Worm (Caenorhabditis elegans) whole organism, late embryonic: ENCODE data around the gene fbxa-138.
"Not testable (repeated sequence)": the region's sequence is repeated elsewhere in the genome, so short reads cannot be mapped to it uniquely, and the experiment has no call there.

Source experiments
- F13H6.1 ChIP-seq: sonication (generic microtip); optimal IDR thresholded peaks from 2 replicates; lab custom pipeline; 2016; ENCODE audit warnings: missing genetic modification characterization, missing compliant biosample characterization
- K02D7.2 ChIP-seq: sonication (generic microtip); optimal IDR thresholded peaks from 2 replicates; lab custom pipeline; 2017; ENCODE audit warnings: mild to moderate bottlenecking, missing genetic modification characterization, missing compliant biosample characterization
- T23F11.4 ChIP-seq: fragments of 200-800 bp; sonication (Bioruptor generic); optimal IDR thresholded peaks from 2 replicates; lab custom pipeline; 2018; ENCODE audit warnings: mild to moderate bottlenecking, missing genetic modification characterization, missing compliant biosample characterization
- ahr-1 ChIP-seq: sonication (generic microtip); optimal IDR thresholded peaks from 2 replicates; lab custom pipeline; 2016; ENCODE audit warnings: missing genetic modification characterization, missing compliant biosample characterization
- ceh-2 ChIP-seq: sonication (generic microtip); optimal IDR thresholded peaks from 2 replicates; lab custom pipeline; 2016; ENCODE audit warnings: missing genotype, missing genetic modification characterization, missing compliant biosample characterization
- ceh-22 ChIP-seq: sonication (generic microtip); optimal IDR thresholded peaks from 2 replicates; lab custom pipeline; 2017; ENCODE audit warnings: missing biosample characterization, missing genetic modification characterization
- ceh-24 ChIP-seq: sonication (generic microtip); optimal IDR thresholded peaks from 2 replicates; lab custom pipeline; 2016; ENCODE audit warnings: mild to moderate bottlenecking, missing genetic modification characterization, missing compliant biosample characterization
- ceh-30 ChIP-seq: fragments of 150-350 bp; optimal IDR thresholded peaks from 2 replicates; lab custom pipeline; 2014; ENCODE audit warnings: missing biosample characterization, missing genetic modification characterization
- ceh-31 ChIP-seq: sonication (generic microtip); optimal IDR thresholded peaks from 2 replicates; lab custom pipeline; 2016; ENCODE audit warnings: missing genetic modification characterization, missing compliant biosample characterization
- dve-1 ChIP-seq: sonication (generic microtip); optimal IDR thresholded peaks from 2 replicates; lab custom pipeline; 2017; ENCODE audit warnings: antibody characterized with exemption, mild to moderate bottlenecking, missing genetic modification characterization, missing compliant biosample characterization
- elt-2 ChIP-seq: sonication (generic microtip); optimal IDR thresholded peaks from 2 replicates; lab custom pipeline; 2016; ENCODE audit warnings: missing genetic modification reagents, missing genetic modification characterization, missing compliant biosample characterization
- elt-4 ChIP-seq: sonication (generic microtip); optimal IDR thresholded peaks from 2 replicates; lab custom pipeline; 2016; ENCODE audit warnings: missing genetic modification characterization, missing compliant biosample characterization
- eyg-1 ChIP-seq: sonication (generic microtip); optimal IDR thresholded peaks from 2 replicates; lab custom pipeline; 2016; ENCODE audit warnings: missing genotype, missing genetic modification characterization, missing compliant biosample characterization
- fax-1 ChIP-seq: sonication (generic microtip); optimal IDR thresholded peaks from 2 replicates; lab custom pipeline; 2016; ENCODE audit warnings: missing genotype, missing genetic modification characterization, missing compliant biosample characterization
- hlh-13 ChIP-seq: fragments of 200-800 bp; sonication (Bioruptor generic); optimal IDR thresholded peaks from 2 replicates; lab custom pipeline; 2018; ENCODE audit warnings: mild to moderate bottlenecking, missing genetic modification characterization, missing compliant biosample characterization
- hlh-15 ChIP-seq: sonication (generic microtip); optimal IDR thresholded peaks from 2 replicates; lab custom pipeline; 2016; ENCODE audit warnings: missing genetic modification characterization, missing compliant biosample characterization
- hlh-30 ChIP-seq: sonication (generic microtip); optimal IDR thresholded peaks from 2 replicates; lab custom pipeline; 2017; ENCODE audit warnings: antibody characterized with exemption, missing genetic modification characterization, missing compliant biosample characterization; ENCODE audit not compliant: insufficient read depth
- hlh-8 ChIP-seq: sonication (generic microtip); optimal IDR thresholded peaks from 2 replicates; lab custom pipeline; 2016; ENCODE audit warnings: missing genotype, missing genetic modification characterization, missing compliant biosample characterization
- madf-2 ChIP-seq: sonication (generic microtip); optimal IDR thresholded peaks from 2 replicates; lab custom pipeline; 2017; ENCODE audit warnings: missing genetic modification characterization, missing compliant biosample characterization
- pat-9 ChIP-seq: fragments of 200-800 bp; sonication (Bioruptor generic); optimal IDR thresholded peaks from 2 replicates; lab custom pipeline; 2018; ENCODE audit warnings: mild to moderate bottlenecking, missing genetic modification characterization, moderate library complexity, missing compliant biosample characterization
- pax-1 ChIP-seq: fragments of 150-350 bp; optimal IDR thresholded peaks from 2 replicates; lab custom pipeline; 2014; ENCODE audit warnings: missing biosample characterization, missing genetic modification characterization
- pha-2 ChIP-seq: sonication (generic microtip); optimal IDR thresholded peaks from 2 replicates; lab custom pipeline; 2017; ENCODE audit warnings: mild to moderate bottlenecking, missing genetic modification characterization, missing compliant biosample characterization
- pha-4 ChIP-seq: fragments of 150-350 bp; optimal IDR thresholded peaks from 2 replicates; lab custom pipeline; 2018; ENCODE audit warnings: missing biosample characterization, missing genetic modification reagents, missing genetic modification characterization
- sdc-2 ChIP-seq: sonication (generic microtip); optimal IDR thresholded peaks from 2 replicates; lab custom pipeline; 2016; ENCODE audit warnings: missing genotype, missing genetic modification characterization, missing compliant biosample characterization
- sox-2 ChIP-seq: fragments of 200-800 bp; sonication (Bioruptor generic); IDR thresholded peaks from 2 replicates; pipeline ENCODE4 v1.3.6; 2022; ENCODE audit warnings: missing genetic modification reagents, missing genetic modification characterization, missing compliant biosample characterization
- tbx-2 ChIP-seq: sonication (generic microtip); optimal IDR thresholded peaks from 2 replicates; lab custom pipeline; 2016; ENCODE audit warnings: missing genetic modification characterization, missing compliant biosample characterization
- tbx-7 ChIP-seq: sonication (generic microtip); optimal IDR thresholded peaks from 2 replicates; lab custom pipeline; 2016; ENCODE audit warnings: missing genotype, missing genetic modification characterization, missing compliant biosample characterization
- unc-3 ChIP-seq, 2 experiments: fragments of 200-800 bp in 1 of 2; sonication (Bioruptor generic) in 1 of 2; sonication (generic microtip) in 1 of 2; conservative IDR thresholded peaks in 1 of 2; optimal IDR thresholded peaks in 1 of 2; 2 replicates each; pipeline versions ENCODE4 v1.3.6 to Lab custom; 2016 to 2022; ENCODE audit warnings: missing compliant biosample characterization in 2 of 2, missing genetic modification characterization in 2 of 2, missing genetic modification reagents in 1 of 2
- unc-55 ChIP-seq: sonication (generic microtip); optimal IDR thresholded peaks from 2 replicates; lab custom pipeline; 2017; ENCODE audit warnings: missing biosample characterization, missing genetic modification reagents, missing genetic modification characterization

fbxa-138 gene

ce11 chrIII:1380535-1381274 is 3.3 kb downstream of the fbxa-138 start, which contains the start of the genes pals-21 and Y82E9BR.6:
Gene pals-21, minus strand, starts transcription at chrIII:1380635.
Gene Y82E9BR.6, plus strand, starts transcription at chrIII:1381224.
- TF ChIP-seq tbx-7 (tag; lab: Kevin White, UChicago) = no peak
- no peak for TF ChIP-seq ceh-24
- TF ChIP-seq elt-2 = no peak
- TF ChIP-seq hlh-30 (tag; lab: Kevin White, UChicago) = peak; percentile 0

DNA sequence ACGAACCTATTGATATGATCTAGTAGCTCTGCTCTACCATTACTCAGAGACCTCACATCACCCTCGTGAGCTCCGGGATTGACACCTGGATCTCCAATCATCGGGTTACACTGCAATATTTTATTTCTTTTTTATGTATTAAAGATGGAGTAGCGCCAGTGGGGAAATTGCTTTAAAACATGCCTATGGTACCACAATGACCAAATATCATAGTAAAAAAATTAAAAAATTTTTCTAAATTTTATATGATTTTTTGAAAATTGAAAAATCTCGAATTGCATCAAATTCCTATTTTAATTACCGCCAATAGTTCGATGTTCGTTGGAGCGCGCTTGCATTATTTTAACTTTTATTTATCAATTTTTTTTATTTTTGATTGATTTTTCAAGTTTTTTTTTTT is 6.1 kb downstream of the fbxa-138 start, which contains the start of gene pals-40:
pals-40 (minus strand) TSS at position 101 of the 400 bp plus-strand sequence.
- TF ChIP-seq ceh-22, hlh-15, ceh-30 (tag; lab: Kevin White, UChicago): not testable (repeated sequence)

ce11 chrIII:1375491-1375890 is 8.6 kb downstream of the fbxa-138 start, which contains the start of gene Y82E9BR.10:
Gene Y82E9BR.10, minus strand, starts transcription at chrIII:1375591.
- TF ChIP-seq pat-9, ahr-1, ceh-30 (tag; lab: Kevin White, UChicago): not testable (repeated sequence)
- TF ChIP-seq, all 69 proteins: peak for 0; not testable (repeated sequence) for 69

- TF ChIP-seq K02D7.2 (tag; lab: Kevin White, UChicago) = no peak
- TF ChIP-seq fax-1 (tag; lab: Kevin White, UChicago) = no peak
- no peak for TF ChIP-seq pax-1 (tag; lab: Kevin White, UChicago)
- TF ChIP-seq T23F11.4 (GFP tag; lab: Kevin White, UChicago) = no peak
- TF ChIP-seq hlh-13 = no peak
- TF ChIP-seq elt-4 (tag; lab: Kevin White, UChicago) = no peak
These were observed 9.7 kb downstream of the fbxa-138 start, which contains the start of gene Y82E9BR.20 for ce11 chrIII:1374355-1374807. Gene Y82E9BR.20, plus strand, starts transcription at chrIII:1374405.

DNA sequence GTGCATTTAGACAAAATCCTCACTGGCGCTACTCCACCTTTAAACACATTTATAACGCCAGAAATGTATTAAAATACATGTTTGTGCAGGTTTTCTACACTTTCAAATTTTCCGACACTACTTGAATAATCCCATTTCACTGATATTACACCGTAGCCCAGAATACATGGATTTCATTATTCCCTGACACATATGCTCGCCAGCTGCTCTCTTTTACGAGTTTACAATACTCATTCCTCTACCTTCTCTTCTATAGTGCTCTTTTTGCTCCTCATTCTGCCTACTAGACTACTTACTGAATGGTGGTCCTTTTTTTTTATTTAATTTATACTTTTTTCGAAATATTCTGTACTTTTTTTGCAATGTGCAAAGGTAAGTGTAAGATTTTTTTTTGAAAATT is 11.5 kb downstream of the fbxa-138 start:
- TF ChIP-seq pha-2 (no peak), hlh-8 (tag; lab: Kevin White, UChicago) (peak; percentile 69), sox-2 (GFP tag; lab: Robert Waterston, UW) (no peak), tbx-2 (tag; lab: Kevin White, UChicago) (no peak), pha-4 (tag; lab: Kevin White, UChicago) (no peak), sdc-2 (tag; lab: Kevin White, UChicago) (no peak), hlh-15 (tag; lab: Kevin White, UChicago) (no peak), unc-55 (GFP tag; lab: Kevin White, UChicago) (no peak)
- TF ChIP-seq, all 69 proteins: peak for 1

ce11 chrIII:1359669-1360068 is 24.4 kb downstream of the fbxa-138 start, which contains the start of gene Y82E9BR.9:
Gene Y82E9BR.9, minus strand, starts transcription at chrIII:1359769.
- TF ChIP-seq ceh-31 = no peak
- TF ChIP-seq eyg-1 = no peak
- TF ChIP-seq unc-3 (GFP tag; conservative IDR thresholded peaks at IDR 0.05; lab: Robert Waterston, UW) = no peak
- TF ChIP-seq unc-3 (tag; optimal IDR thresholded peaks at IDR 0.05; lab: Kevin White, UChicago) = no peak
- TF ChIP-seq tbx-7 (tag; lab: Kevin White, UChicago) = no peak
- no peak for TF ChIP-seq hlh-15 (tag; lab: Kevin White, UChicago)
- TF ChIP-seq pax-1 (tag; lab: Kevin White, UChicago) = no peak
- no peak for TF ChIP-seq ceh-2 (tag; lab: Kevin White, UChicago)
- TF ChIP-seq dve-1 (tag; lab: Kevin White, UChicago) = no peak
- no peak for TF ChIP-seq ceh-30 (tag; lab: Kevin White, UChicago)
- TF ChIP-seq K02D7.2 (tag; lab: Kevin White, UChicago) = no peak
- no peak for TF ChIP-seq madf-2
- TF ChIP-seq hlh-8 (tag; lab: Kevin White, UChicago) = no peak
- no peak for TF ChIP-seq F13H6.1
